Worm (Caenorhabditis elegans): ENCODE data around the gene nra-3.

nra-3 gene

ce11 chrX:9934009-9934323 is 2.7 kb upstream of the nra-3 start:
- peak; percentile 79 for TF ChIP-seq fos-1 (tag; optimal IDR thresholded peaks at IDR 0.05)
- no peak for TF ChIP-seq zag-1 (tag; optimal IDR thresholded peaks at IDR 0.05)

ce11 chrX:9933291-9934008 is 2.2 kb upstream of the nra-3 start:
- peak; percentile 38 for TF ChIP-seq nhr-129 (tag; optimal IDR thresholded peaks at IDR 0.05)
- TF ChIP-seq unc-62 (GFP tag; optimal IDR thresholded peaks at IDR 0.05): no peak
- no peak for TF ChIP-seq lin-11 (tag; optimal IDR thresholded peaks at IDR 0.05)
- TF ChIP-seq ama-1 (optimal IDR thresholded peaks at IDR 0.05): peak; percentile 2
- TF ChIP-seq gmeb-1 (tag; optimal IDR thresholded peaks at IDR 0.05): no peak
- TF ChIP-seq nhr-12 (tag; optimal IDR thresholded peaks at IDR 0.05): no peak
- no peak for TF ChIP-seq Y55F3AM.14 (GFP tag; optimal IDR thresholded peaks at IDR 0.05)
- no peak for TF ChIP-seq nhr-6 (tag; optimal IDR thresholded peaks at IDR 0.05)
- TF ChIP-seq ceh-82 (tag; optimal IDR thresholded peaks at IDR 0.05): no peak
- no peak for TF ChIP-seq nhr-11 (tag; optimal IDR thresholded peaks at IDR 0.05)
- no peak for TF ChIP-seq aly-2 (tag; optimal IDR thresholded peaks at IDR 0.05)

- TF ChIP-seq peb-1 (tag; optimal IDR thresholded peaks at IDR 0.05) (no peak), lin-39 (tag; optimal IDR thresholded peaks at IDR 0.05) (no peak), egl-27 (tag; optimal IDR thresholded peaks at IDR 0.05) (peak; percentile 68), nhr-237 (tag; optimal IDR thresholded peaks at IDR 0.05) (no peak), lin-11 (tag; optimal IDR thresholded peaks at IDR 0.05) (peak; percentile 62), ama-1 (optimal IDR thresholded peaks at IDR 0.05) (no peak), ztf-4 (tag; optimal IDR thresholded peaks at IDR 0.05) (peak; percentile 4), unc-62 (GFP tag; optimal IDR thresholded peaks at IDR 0.05) (no peak), Y55F3AM.14 (GFP tag; optimal IDR thresholded peaks at IDR 0.05) (peak; percentile 41), F13H6.1 (tag; optimal IDR thresholded peaks at IDR 0.05) (peak; percentile 85), blmp-1 (tag; optimal IDR thresholded peaks at IDR 0.05; ENCODE audit: insufficient read depth) (peak; percentile 40), nhr-25 (tag; optimal IDR thresholded peaks at IDR 0.05) (peak; percentile 87), lin-13 (GFP tag; optimal IDR thresholded peaks at IDR 0.05) (peak; percentile 65), ztf-1 (GFP tag; conservative IDR thresholded peaks at IDR 0.05) (no peak), ZK546.5 (tag; optimal IDR thresholded peaks at IDR 0.05) (no peak), nhr-11 (tag; optimal IDR thresholded peaks at IDR 0.05) (no peak), sma-3 (GFP tag; optimal IDR thresholded peaks at IDR 0.05) (peak; percentile 79), ztf-11 (tag; optimal IDR thresholded peaks at IDR 0.05) (no peak), elt-1 (tag; optimal IDR thresholded peaks at IDR 0.05) (no peak), unc-55 (GFP tag; optimal IDR thresholded peaks at IDR 0.05) (peak; percentile 64), ceh-82 (tag; optimal IDR thresholded peaks at IDR 0.05) (no peak), nhr-77 (tag; optimal IDR thresholded peaks at IDR 0.05) (no peak), dmd-4 (tag; optimal IDR thresholded peaks at IDR 0.05) (no peak), skn-1 (tag; optimal IDR thresholded peaks at IDR 0.05) (no peak), nhr-21 (tag; optimal IDR thresholded peaks at IDR 0.05) (peak; percentile 75), unc-39 (tag; optimal IDR thresholded peaks at IDR 0.05) (no peak), ceh-16 (tag; optimal IDR thresholded peaks at IDR 0.05) (peak; percentile 62), crh-2 (tag; optimal IDR thresholded peaks at IDR 0.05) (peak; percentile 58), mab-5 (tag; optimal IDR thresholded peaks at IDR 0.05) (peak; percentile 40), sem-4 (tag; optimal IDR thresholded peaks at IDR 0.05) (peak; percentile 67), gmeb-1 (tag; optimal IDR thresholded peaks at IDR 0.05) (peak; percentile 48), lsy-2 (tag; optimal IDR thresholded peaks at IDR 0.05) (peak; percentile 42 to 67), mdl-1 (tag; optimal IDR thresholded peaks at IDR 0.05) (peak in 1 of 2 experiments; percentile 21), nhr-6 (tag; optimal IDR thresholded peaks at IDR 0.05) (no peak), C34F6.9 (tag; optimal IDR thresholded peaks at IDR 0.05) (peak; percentile 77), fos-1 (tag; optimal IDR thresholded peaks at IDR 0.05) (peak; percentile 96), nhr-23 (tag; optimal IDR thresholded peaks at IDR 0.05) (no peak), nhr-129 (tag; optimal IDR thresholded peaks at IDR 0.05) (peak; percentile 97), aly-2 (tag; optimal IDR thresholded peaks at IDR 0.05) (no peak), elt-3 (tag; optimal IDR thresholded peaks at IDR 0.05) (no peak), alr-1 (tag; optimal IDR thresholded peaks at IDR 0.05) (no peak), R02D3.7 (tag; optimal IDR thresholded peaks at IDR 0.05) (no peak), nhr-12 (tag; optimal IDR thresholded peaks at IDR 0.05) (no peak), nhr-10 (tag; optimal IDR thresholded peaks at IDR 0.05) (no peak), zag-1 (tag; optimal IDR thresholded peaks at IDR 0.05) (peak; percentile 55), mbf-1 (tag; optimal IDR thresholded peaks at IDR 0.05) (no peak), snpc-4 (tag; optimal IDR thresholded peaks at IDR 0.05) (no peak)
Measured at ce11 chrX:9932226-9932773, 1.0 kb upstream of the nra-3 start, which contains the start of gene tsp-21. tsp-21 (plus strand) TSS chrX:9932371.
